Fruit fly (Drosophila melanogaster): Measurements from ENCODE around the gene CG14326.

- TF ChIP-seq CG6792 (GFP tag; optimal IDR thresholded peaks at IDR 0.05): no peak
- TF ChIP-seq svp (GFP tag): no peak
Observed at dm6 chr3R:17630417-17630816, 11.5 kb downstream of the CG14326 start, which contains the start of gene CG43175.
